Fruit fly (Drosophila melanogaster) whole organism, embryonic: Measurements from ENCODE around the gene LysB.
A peak's percentile ranks its signal among the peaks of the same experiment; 100 is the strongest.

Source experiments
- C15 ChIP-seq: fragments of 200-800 bp; sonication (Bioruptor generic); IDR thresholded peaks from 3 replicates; pipeline ENCODE4 v1.3.6; 2022; ENCODE audit warnings: missing biosample characterization, missing genetic modification characterization
- CG10209 ChIP-seq: fragments of 200-800 bp; sonication (Bioruptor generic); optimal IDR thresholded peaks from 3 replicates; lab custom pipeline; 2017; ENCODE audit warnings: missing biosample characterization, mild to moderate bottlenecking, missing genetic modification characterization, missing genetic modification reagents
- CG10959 ChIP-seq: fragments of 200-800 bp; sonication (Bioruptor generic); IDR thresholded peaks from 2 replicates; pipeline ENCODE4 v1.3.6; 2022; ENCODE audit warnings: missing biosample characterization, missing genetic modification characterization
- CG11093 ChIP-seq: fragments of 200-800 bp; sonication (Bioruptor generic); IDR thresholded peaks from 3 replicates; pipeline ENCODE4 v1.3.6; 2022; ENCODE audit warnings: missing biosample characterization, missing genetic modification characterization
- CG1233 ChIP-seq: fragments of 200-800 bp; sonication (Bioruptor generic); optimal IDR thresholded peaks from 4 replicates; lab custom pipeline; 2018; ENCODE audit warnings: missing biosample characterization, mild to moderate bottlenecking, missing genetic modification characterization
- CG12769 ChIP-seq: fragments of 200-800 bp; sonication (Bioruptor generic); optimal IDR thresholded peaks from 2 replicates; lab custom pipeline; 2019; ENCODE audit warnings: missing biosample characterization, mild to moderate bottlenecking, missing genetic modification characterization, moderate library complexity
- CG13287 ChIP-seq: fragments of 200-800 bp; sonication (Bioruptor generic); IDR thresholded peaks from 2 replicates; pipeline ENCODE4 v1.3.6; 2022; ENCODE audit warnings: missing biosample characterization, missing genetic modification characterization; ENCODE audit not compliant: partially characterized antibody
- CG13296 ChIP-seq: fragments of 200-800 bp; sonication (Bioruptor generic); optimal IDR thresholded peaks from 3 replicates; lab custom pipeline; 2018; ENCODE audit warnings: missing biosample characterization, mild to moderate bottlenecking, missing genetic modification characterization
- CG1602 ChIP-seq: fragments of 200-800 bp; sonication (Bioruptor generic); optimal IDR thresholded peaks from 3 replicates; lab custom pipeline; 2016; ENCODE audit warnings: missing biosample characterization, missing genetic modification characterization
- CG2678 ChIP-seq: fragments of 200-800 bp; sonication (Bioruptor generic); optimal IDR thresholded peaks from 3 replicates; lab custom pipeline; 2019; ENCODE audit warnings: missing biosample characterization, mild to moderate bottlenecking, missing genetic modification characterization, moderate library complexity
- CG2712 ChIP-seq: fragments of 200-800 bp; optimal IDR thresholded peaks from 3 replicates; lab custom pipeline; 2019; ENCODE audit warnings: missing biosample characterization, mild to moderate bottlenecking, missing genetic modification characterization, moderate library complexity
- CG31224 ChIP-seq: fragments of 200-800 bp; sonication (Bioruptor generic); IDR thresholded peaks from 2 replicates; pipeline ENCODE4 v1.3.6; 2022; ENCODE audit warnings: missing biosample characterization, missing genetic modification characterization
- CG31388 ChIP-seq: fragments of 200-800 bp; sonication (Bioruptor generic); optimal IDR thresholded peaks from 2 replicates; lab custom pipeline; 2016; ENCODE audit warnings: missing biosample characterization, missing genetic modification characterization
- CG3281 ChIP-seq: fragments of 200-800 bp; sonication (Bioruptor generic); optimal IDR thresholded peaks from 3 replicates; lab custom pipeline; 2017; ENCODE audit warnings: missing biosample characterization, mild to moderate bottlenecking, missing genetic modification characterization
- CG3995 ChIP-seq: fragments of 200-800 bp; sonication (Bioruptor generic); optimal IDR thresholded peaks from 3 replicates; lab custom pipeline; 2016; ENCODE audit warnings: missing biosample characterization, missing genetic modification characterization
- CG4617 ChIP-seq: fragments of 200-800 bp; sonication (Bioruptor generic); optimal IDR thresholded peaks from 3 replicates; lab custom pipeline; 2016; ENCODE audit warnings: missing biosample characterization, missing genetic modification characterization, borderline replicate concordance
- CG6791 ChIP-seq: fragments of 200-800 bp; sonication (Bioruptor generic); IDR thresholded peaks from 3 replicates; pipeline ENCODE4 v1.3.6; 2022; ENCODE audit warnings: missing biosample characterization, missing genetic modification characterization; ENCODE audit not compliant: partially characterized antibody
- Camta ChIP-seq: fragments of 200-800 bp; sonication (Bioruptor generic); optimal IDR thresholded peaks from 2 replicates; lab custom pipeline; 2016; ENCODE audit warnings: missing biosample characterization, missing genetic modification characterization
- D19A ChIP-seq: fragments of 200-800 bp; optimal IDR thresholded peaks from 3 replicates; lab custom pipeline; 2019; ENCODE audit warnings: missing biosample characterization, mild to moderate bottlenecking, missing genetic modification characterization, moderate library complexity
- Dek ChIP-seq: fragments of 200-800 bp; sonication (Bioruptor generic); optimal IDR thresholded peaks from 3 replicates; lab custom pipeline; 2019; ENCODE audit warnings: missing biosample characterization, mild to moderate bottlenecking, missing genetic modification characterization, moderate library complexity
- Dp ChIP-seq: fragments of 200-800 bp; sonication (Bioruptor generic); optimal IDR thresholded peaks from 2 replicates; lab custom pipeline; 2018; ENCODE audit warnings: missing biosample characterization, mild to moderate bottlenecking, missing genetic modification characterization, moderate library complexity
- Drgx ChIP-seq: fragments of 200-800 bp; sonication (Bioruptor generic); IDR thresholded peaks from 2 replicates; pipeline ENCODE4 v1.3.6; 2022; ENCODE audit warnings: missing biosample characterization, missing genetic modification characterization
- GATAe ChIP-seq: fragments of 200-800 bp; sonication (Bioruptor generic); conservative IDR thresholded peaks from 2 replicates; pipeline ENCODE4 v1.3.6; 2022; ENCODE audit warnings: missing biosample characterization, missing genetic modification characterization
- HLH4C ChIP-seq: fragments of 200-800 bp; sonication (Bioruptor generic); IDR thresholded peaks from 3 replicates; pipeline ENCODE4 v1.3.6; 2022; ENCODE audit warnings: missing biosample characterization, missing genetic modification characterization; ENCODE audit not compliant: partially characterized antibody
- Meics ChIP-seq: fragments of 200-800 bp; sonication (Bioruptor generic); optimal IDR thresholded peaks from 2 replicates; lab custom pipeline; 2017; ENCODE audit warnings: missing biosample characterization, mild to moderate bottlenecking, missing genetic modification characterization
- Mes4 ChIP-seq: fragments of 200-800 bp; sonication (Bioruptor generic); optimal IDR thresholded peaks from 2 replicates; lab custom pipeline; 2016; ENCODE audit warnings: missing biosample characterization, missing genetic modification characterization
- Ravus ChIP-seq: fragments of 200-800 bp; sonication (Bioruptor generic); IDR thresholded peaks from 2 replicates; pipeline ENCODE4 v1.3.6; 2022; ENCODE audit warnings: missing biosample characterization, missing genetic modification characterization
- Sox100B ChIP-seq: fragments of 200-800 bp; sonication (Bioruptor generic); optimal IDR thresholded peaks from 3 replicates; lab custom pipeline; 2018; ENCODE audit warnings: missing biosample characterization, mild to moderate bottlenecking, missing genetic modification characterization
- Usf ChIP-seq: fragments of 200-800 bp; sonication (Bioruptor generic); optimal IDR thresholded peaks from 2 replicates; lab custom pipeline; 2017; ENCODE audit warnings: missing genotype, missing biosample characterization, missing genetic modification characterization
- bab2 ChIP-seq: fragments of 200-800 bp; sonication (Bioruptor generic); optimal IDR thresholded peaks from 2 replicates; lab custom pipeline; 2016; ENCODE audit warnings: missing biosample characterization, missing genetic modification characterization
- bbx ChIP-seq: fragments of 200-800 bp; sonication (Bioruptor generic); IDR thresholded peaks from 2 replicates; pipeline ENCODE4 v1.3.6; 2022; ENCODE audit warnings: missing biosample characterization, missing genetic modification characterization; ENCODE audit not compliant: partially characterized antibody
- bsh ChIP-seq, 2 experiments: fragments of 200-800 bp; sonication (Bioruptor generic); optimal IDR thresholded peaks; 2 replicates each; lab custom pipeline; 2017 to 2018; ENCODE audit warnings: mild to moderate bottlenecking in 2 of 2, missing biosample characterization in 2 of 2, missing genetic modification characterization in 2 of 2, moderate library complexity in 1 of 2
- cad ChIP-seq: fragments of >200 bp; optimal IDR thresholded peaks from 2 replicates; lab custom pipeline; 2017; ENCODE audit warnings: missing biosample characterization, missing genetic modification characterization
- crc ChIP-seq: fragments of 200-800 bp; sonication (Bioruptor generic); optimal IDR thresholded peaks from 2 replicates; lab custom pipeline; 2016; ENCODE audit warnings: missing biosample characterization, missing genetic modification characterization
- cwo ChIP-seq: fragments of 200-800 bp; sonication (Bioruptor generic); optimal IDR thresholded peaks from 3 replicates; lab custom pipeline; 2017; ENCODE audit warnings: missing biosample characterization, missing genetic modification characterization, mild to moderate bottlenecking, moderate library complexity, missing genetic modification reagents
- dm ChIP-seq: fragments of 200-800 bp; sonication (Bioruptor generic); optimal IDR thresholded peaks from 3 replicates; lab custom pipeline; 2016; ENCODE audit warnings: missing biosample characterization, missing genetic modification characterization
- fd96Cb ChIP-seq: fragments of 200-800 bp; sonication (Bioruptor generic); optimal IDR thresholded peaks from 2 replicates; lab custom pipeline; 2018; ENCODE audit warnings: missing biosample characterization, mild to moderate bottlenecking, missing genetic modification characterization, moderate library complexity
- gfzf ChIP-seq: fragments of 200-800 bp; sonication (Bioruptor generic); optimal IDR thresholded peaks from 2 replicates; lab custom pipeline; 2016; ENCODE audit warnings: missing biosample characterization, mild to moderate bottlenecking, missing genetic modification characterization, moderate library complexity
- gt ChIP-seq: fragments of 200-800 bp; sonication (Bioruptor generic); IDR thresholded peaks from 2 replicates; pipeline ENCODE4 v1.3.6; 2022; ENCODE audit warnings: missing biosample characterization, missing genetic modification characterization
- h ChIP-seq: fragments of >200 bp; optimal IDR thresholded peaks from 2 replicates; lab custom pipeline; 2017
- hb ChIP-seq: fragments of 200-800 bp; sonication (Bioruptor generic); IDR thresholded peaks from 3 replicates; pipeline ENCODE4 v1.3.6; 2022; ENCODE audit warnings: missing biosample characterization, missing genetic modification characterization; ENCODE audit not compliant: partially characterized antibody
- jigr1 ChIP-seq: fragments of 200-800 bp; sonication (Bioruptor generic); IDR thresholded peaks from 3 replicates; pipeline ENCODE4 v1.3.6; 2022; ENCODE audit warnings: missing biosample characterization, missing genetic modification characterization
- kni ChIP-seq: fragments of 200-800 bp; sonication (Bioruptor generic); optimal IDR thresholded peaks from 3 replicates; lab custom pipeline; 2017; ENCODE audit warnings: mild to moderate bottlenecking, missing biosample characterization, missing genetic modification reagents, missing genetic modification characterization
- onecut ChIP-seq: fragments of 200-800 bp; sonication (Bioruptor generic); IDR thresholded peaks from 2 replicates; pipeline ENCODE4 v1.3.6; 2022; ENCODE audit warnings: missing biosample characterization, missing genetic modification characterization
- peb ChIP-seq: fragments of 200-800 bp; sonication (Bioruptor generic); IDR thresholded peaks from 2 replicates; pipeline ENCODE4 v1.3.6; 2022; ENCODE audit warnings: missing biosample characterization, missing genetic modification characterization
- sc ChIP-seq, 3 experiments: fragments of >200 bp in 2 of 3; fragments of 200-800 bp in 1 of 3; sonication (Bioruptor generic) in 1 of 3; optimal IDR thresholded peaks; 2 replicates in 2 of 3; 3 replicates in 1 of 3; lab custom pipeline; 2017; ENCODE audit warnings: mild to moderate bottlenecking in 1 of 3, missing biosample characterization in 1 of 3, missing genetic modification characterization in 1 of 3, missing genetic modification reagents in 1 of 3
- slbo ChIP-seq: fragments of 200-800 bp; sonication (Bioruptor generic); IDR thresholded peaks from 2 replicates; pipeline ENCODE4 v1.3.6; 2022; ENCODE audit warnings: missing biosample characterization, missing genetic modification characterization
- tin ChIP-seq: fragments of 200-800 bp; sonication (Bioruptor generic); optimal IDR thresholded peaks from 3 replicates; lab custom pipeline; 2016; ENCODE audit warnings: missing biosample characterization, missing genetic modification characterization
- usp ChIP-seq: fragments of >200 bp; optimal IDR thresholded peaks from 2 replicates; lab custom pipeline; 2017; ENCODE audit warnings: missing biosample characterization, missing genetic modification characterization
- wek ChIP-seq: fragments of 200-800 bp; sonication (Bioruptor generic); optimal IDR thresholded peaks from 3 replicates; lab custom pipeline; 2018; ENCODE audit warnings: missing biosample characterization, mild to moderate bottlenecking, missing genetic modification characterization, moderate library complexity
- zf30C ChIP-seq: fragments of 200-800 bp; sonication (Bioruptor generic); optimal IDR thresholded peaks from 3 replicates; lab custom pipeline; 2018; ENCODE audit warnings: missing biosample characterization, mild to moderate bottlenecking, missing genetic modification characterization

Gene LysB

DNA sequence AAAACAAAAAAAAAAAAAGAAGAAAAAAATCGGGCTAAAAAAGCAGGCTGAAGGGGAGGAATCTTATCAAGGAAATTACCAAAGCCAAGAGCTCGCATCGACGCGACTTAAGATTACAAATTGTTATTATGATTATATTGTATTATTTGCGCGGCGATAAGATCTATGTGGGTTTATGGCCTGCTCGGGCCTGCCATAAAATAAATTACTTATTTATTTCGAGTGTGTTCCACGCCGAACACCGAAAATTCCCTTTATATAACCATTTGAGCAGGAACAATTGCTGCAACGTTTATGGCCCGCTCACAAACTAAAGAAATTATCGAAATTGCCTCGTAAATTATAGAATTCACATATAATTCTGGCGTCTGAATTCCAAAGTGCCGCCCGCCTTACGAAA is 37.6 kb upstream of the LysB start (continued):
- TF ChIP-seq cad (GFP tag; lab: Kevin White, UChicago), result peak; percentile 66
- TF ChIP-seq D19A (tag; lab: Kevin White, UChicago), result no peak
- TF ChIP-seq C15 (GFP tag; lab: Robert Waterston, UW), result no peak
- TF ChIP-seq CG12769 (tag; lab: Kevin White, UChicago), result no peak
- TF ChIP-seq cwo (GFP tag; lab: Kevin White, UChicago), result peak; percentile 30
- no peak for TF ChIP-seq tin (GFP tag; lab: Kevin White, UChicago)
- no peak for TF ChIP-seq sc (optimal IDR thresholded peaks at IDR 0.05; lab: Kevin White, UChicago)
- TF ChIP-seq sc (GFP tag; optimal IDR thresholded peaks at IDR 0.05; lab: Kevin White, UChicago), result no peak
- TF ChIP-seq Camta (GFP tag; lab: Kevin White, UChicago), result no peak
- TF ChIP-seq fd96Cb, result no peak
- TF ChIP-seq kni (GFP tag; lab: Kevin White, UChicago), result no peak
- TF ChIP-seq Dek (tag; lab: Kevin White, UChicago), result no peak
- no peak for TF ChIP-seq bab2 (GFP tag; lab: Kevin White, UChicago)
- TF ChIP-seq HLH4C, result no peak
- 0 out of 2 replicates have a peak, but pooled peaks have one; percentile 30 for TF ChIP-seq GATAe (GFP tag; lab: Robert Waterston, UW)
- no peak for TF ChIP-seq CG4617 (GFP tag; lab: Kevin White, UChicago)
- TF ChIP-seq CG6791 (GFP tag; lab: Robert Waterston, UW), result no peak
- TF ChIP-seq Sox100B (GFP tag; lab: Kevin White, UChicago), result peak; percentile 3
- no peak for TF ChIP-seq CG31388 (GFP tag; lab: Kevin White, UChicago)
- TF ChIP-seq CG10959 (GFP tag; lab: Robert Waterston, UW), result no peak
- no peak for TF ChIP-seq CG3995 (GFP tag; lab: Kevin White, UChicago)
- no peak for TF ChIP-seq bbx (GFP tag; lab: Robert Waterston, UW)
- TF ChIP-seq bsh (GFP tag; optimal IDR thresholded peaks at IDR 0.05; lab: Kevin White, UChicago), result peak in 1 of 2 experiments; percentile 3
- TF ChIP-seq crc (GFP tag; lab: Kevin White, UChicago), result no peak
- no peak for TF ChIP-seq CG11093
- TF ChIP-seq peb (GFP tag; lab: Robert Waterston, UW), result no peak
- peak; percentile 59 for TF ChIP-seq CG2678 (tag; lab: Kevin White, UChicago)
- no peak for TF ChIP-seq dm (GFP tag; lab: Kevin White, UChicago)
- TF ChIP-seq Drgx (GFP tag; lab: Robert Waterston, UW), result no peak
- no peak for TF ChIP-seq usp
- TF ChIP-seq h (lab: Kevin White, UChicago), result no peak
- no peak for TF ChIP-seq gfzf (GFP tag; lab: Kevin White, UChicago)
- TF ChIP-seq gt (GFP tag; lab: Robert Waterston, UW), result no peak
- TF ChIP-seq CG2712 (tag; lab: Kevin White, UChicago), result peak; percentile 20
- no peak for TF ChIP-seq CG13287 (GFP tag; lab: Robert Waterston, UW)
- peak; percentile 37 for TF ChIP-seq CG3281 (GFP tag; lab: Kevin White, UChicago)
- 0 out of 2 replicates have a peak, but pooled peaks have one; percentile 13 for TF ChIP-seq CG31224
- no peak for TF ChIP-seq Dp (GFP tag; lab: Kevin White, UChicago)
- TF ChIP-seq CG13296, result peak; percentile 54
- TF ChIP-seq CG1233 (GFP tag; lab: Kevin White, UChicago), result peak; percentile 22
- TF ChIP-seq slbo (GFP tag; lab: Robert Waterston, UW), result no peak
- TF ChIP-seq Ravus (GFP tag; lab: Robert Waterston, UW), result no peak
- TF ChIP-seq onecut, result no peak
- no peak for TF ChIP-seq CG1602
- TF ChIP-seq hb (GFP tag; lab: Robert Waterston, UW), result no peak
- TF ChIP-seq CG10209 (GFP tag; lab: Kevin White, UChicago), result no peak
- no peak for TF ChIP-seq Mes4
- TF ChIP-seq zf30C (GFP tag; lab: Kevin White, UChicago), result no peak
- no peak for TF ChIP-seq jigr1 (GFP tag; lab: Robert Waterston, UW)
- no peak for TF ChIP-seq Usf (GFP tag; lab: Kevin White, UChicago)
- TF ChIP-seq wek (GFP tag; lab: Kevin White, UChicago), result no peak
- peak; percentile 22 for TF ChIP-seq Meics
